Fruit fly (Drosophila melanogaster) whole organism, embryonic: Measurements from ENCODE around the gene Etfb.
A peak's percentile ranks its signal among the peaks of the same experiment; 100 is the strongest.

Source experiments
- Atf-2 ChIP-seq: fragments of 200-800 bp; sonication (Bioruptor generic); optimal IDR thresholded peaks from 2 replicates; lab custom pipeline; 2016; ENCODE audit warnings: missing biosample characterization, missing genetic modification characterization
- Atf3 ChIP-seq: fragments of 200-800 bp; sonication (Bioruptor generic); optimal IDR thresholded peaks from 3 replicates; lab custom pipeline; 2016; ENCODE audit warnings: missing biosample characterization, missing genetic modification characterization
- Bgb ChIP-seq: fragments of 200-800 bp; sonication (Bioruptor generic); IDR thresholded peaks from 2 replicates; pipeline ENCODE4 v1.3.6; 2022; ENCODE audit warnings: missing biosample characterization, missing genetic modification characterization; ENCODE audit not compliant: partially characterized antibody
- CG10267 ChIP-seq: fragments of 200-800 bp; sonication (Bioruptor generic); optimal IDR thresholded peaks from 2 replicates; lab custom pipeline; 2018; ENCODE audit warnings: missing biosample characterization, mild to moderate bottlenecking, missing genetic modification characterization, moderate library complexity
- CG11398 ChIP-seq: fragments of 200-800 bp; sonication (Bioruptor generic); optimal IDR thresholded peaks from 2 replicates; lab custom pipeline; 2016; ENCODE audit warnings: missing biosample characterization, missing genetic modification characterization
- CG12071 ChIP-seq: fragments of 200-800 bp; sonication (Bioruptor generic); optimal IDR thresholded peaks from 3 replicates; lab custom pipeline; 2018; ENCODE audit warnings: missing biosample characterization, mild to moderate bottlenecking, missing genetic modification characterization
- CG12155 ChIP-seq: fragments of 200-800 bp; sonication (Bioruptor generic); optimal IDR thresholded peaks from 3 replicates; lab custom pipeline; 2016; ENCODE audit warnings: missing biosample characterization, missing genetic modification characterization
- CG12391 ChIP-seq: fragments of 200-800 bp; sonication (Bioruptor generic); optimal IDR thresholded peaks from 3 replicates; lab custom pipeline; 2018; ENCODE audit warnings: missing biosample characterization, mild to moderate bottlenecking, missing genetic modification characterization, moderate library complexity
- CG12659 ChIP-seq: fragments of 200-800 bp; sonication (Bioruptor generic); optimal IDR thresholded peaks from 3 replicates; lab custom pipeline; 2017; ENCODE audit warnings: mild to moderate bottlenecking, missing biosample characterization, missing genetic modification reagents, missing genetic modification characterization
- CG12769 ChIP-seq: fragments of 200-800 bp; sonication (Bioruptor generic); optimal IDR thresholded peaks from 2 replicates; lab custom pipeline; 2019; ENCODE audit warnings: missing biosample characterization, mild to moderate bottlenecking, missing genetic modification characterization, moderate library complexity
- CG13287 ChIP-seq: fragments of 200-800 bp; sonication (Bioruptor generic); IDR thresholded peaks from 2 replicates; pipeline ENCODE4 v1.3.6; 2022; ENCODE audit warnings: missing biosample characterization, missing genetic modification characterization; ENCODE audit not compliant: partially characterized antibody
- CG15601 ChIP-seq: fragments of 200-800 bp; sonication (Bioruptor generic); optimal IDR thresholded peaks from 3 replicates; lab custom pipeline; 2019; ENCODE audit warnings: missing biosample characterization, mild to moderate bottlenecking, missing genetic modification characterization, moderate library complexity
- CG17359 ChIP-seq: fragments of 200-800 bp; sonication (Bioruptor generic); optimal IDR thresholded peaks from 3 replicates; lab custom pipeline; 2018; ENCODE audit warnings: missing biosample characterization, mild to moderate bottlenecking, missing genetic modification characterization, moderate library complexity
- CG1792 ChIP-seq: fragments of 200-800 bp; sonication (Bioruptor generic); optimal IDR thresholded peaks from 2 replicates; lab custom pipeline; 2016; ENCODE audit warnings: missing biosample characterization, missing genetic modification characterization
- CG1832 ChIP-seq: fragments of 200-800 bp; sonication (Bioruptor generic); optimal IDR thresholded peaks from 2 replicates; lab custom pipeline; 2017; ENCODE audit warnings: missing biosample characterization, mild to moderate bottlenecking, missing genetic modification characterization, inconsistent platforms
- CG2120 ChIP-seq: fragments of 200-800 bp; sonication (Bioruptor generic); optimal IDR thresholded peaks from 3 replicates; lab custom pipeline; 2016; ENCODE audit warnings: missing biosample characterization, missing genetic modification characterization
- CG2678 ChIP-seq: fragments of 200-800 bp; sonication (Bioruptor generic); optimal IDR thresholded peaks from 3 replicates; lab custom pipeline; 2019; ENCODE audit warnings: missing biosample characterization, mild to moderate bottlenecking, missing genetic modification characterization, moderate library complexity
- CG2712 ChIP-seq: fragments of 200-800 bp; optimal IDR thresholded peaks from 3 replicates; lab custom pipeline; 2019; ENCODE audit warnings: missing biosample characterization, mild to moderate bottlenecking, missing genetic modification characterization, moderate library complexity
- CG30020 ChIP-seq: fragments of 200-800 bp; optimal IDR thresholded peaks from 2 replicates; lab custom pipeline; 2019; ENCODE audit warnings: missing biosample characterization, mild to moderate bottlenecking, missing genetic modification characterization, moderate library complexity
- CG32532 ChIP-seq: fragments of 200-800 bp; sonication (Bioruptor generic); IDR thresholded peaks from 2 replicates; pipeline ENCODE4 v1.3.6; 2022; ENCODE audit warnings: missing biosample characterization, missing genetic modification characterization
- CG6791 ChIP-seq: fragments of 200-800 bp; sonication (Bioruptor generic); IDR thresholded peaks from 3 replicates; pipeline ENCODE4 v1.3.6; 2022; ENCODE audit warnings: missing biosample characterization, missing genetic modification characterization; ENCODE audit not compliant: partially characterized antibody
- CG6813 ChIP-seq: fragments of 200-800 bp; sonication (Bioruptor generic); optimal IDR thresholded peaks from 2 replicates; lab custom pipeline; 2017; ENCODE audit warnings: missing biosample characterization, missing genetic modification characterization, mild to moderate bottlenecking, moderate library complexity, missing genetic modification reagents
- CG7786 ChIP-seq: fragments of 200-800 bp; sonication (Bioruptor generic); optimal IDR thresholded peaks from 2 replicates; lab custom pipeline; 2016; ENCODE audit warnings: missing biosample characterization, missing genetic modification characterization
- CG9727 ChIP-seq: fragments of 200-800 bp; sonication (Bioruptor generic); optimal IDR thresholded peaks from 3 replicates; lab custom pipeline; 2017; ENCODE audit warnings: missing biosample characterization, mild to moderate bottlenecking, missing genetic modification characterization
- CG9876 ChIP-seq: fragments of 200-800 bp; sonication (Bioruptor generic); optimal IDR thresholded peaks from 2 replicates; lab custom pipeline; 2016; ENCODE audit warnings: missing biosample characterization, missing genetic modification characterization
- CrebB ChIP-seq: fragments of 200-800 bp; sonication (Bioruptor generic); optimal IDR thresholded peaks from 3 replicates; lab custom pipeline; 2018; ENCODE audit warnings: missing biosample characterization, mild to moderate bottlenecking, missing genetic modification characterization
- D19B ChIP-seq: fragments of 200-800 bp; sonication (Bioruptor generic); optimal IDR thresholded peaks from 2 replicates; lab custom pipeline; 2017; ENCODE audit warnings: missing biosample characterization, mild to moderate bottlenecking, missing genetic modification characterization
- Dfd ChIP-seq, 2 experiments: fragments of >200 bp; optimal IDR thresholded peaks; 2 replicates each; lab custom pipeline; 2017; ENCODE audit warnings: missing biosample characterization in 2 of 2, missing genetic modification characterization in 2 of 2
- Dll ChIP-seq: fragments of 200-800 bp; sonication (Bioruptor generic); IDR thresholded peaks from 4 replicates; pipeline ENCODE4 v1.3.6; 2022; ENCODE audit warnings: missing biosample characterization, missing genetic modification characterization; ENCODE audit not compliant: partially characterized antibody
- Drgx ChIP-seq: fragments of 200-800 bp; sonication (Bioruptor generic); IDR thresholded peaks from 2 replicates; pipeline ENCODE4 v1.3.6; 2022; ENCODE audit warnings: missing biosample characterization, missing genetic modification characterization
- Lhr ChIP-seq: fragments of 200-800 bp; sonication (Bioruptor generic); optimal IDR thresholded peaks from 3 replicates; lab custom pipeline; 2017; ENCODE audit warnings: mild to moderate bottlenecking, missing biosample characterization, missing genetic modification reagents, missing genetic modification characterization
- Myb ChIP-seq: fragments of 200-800 bp; sonication (Bioruptor generic); optimal IDR thresholded peaks from 2 replicates; lab custom pipeline; 2016; ENCODE audit warnings: missing biosample characterization, missing genetic modification characterization
- Nf-YB ChIP-seq: fragments of 200-800 bp; sonication (Bioruptor generic); optimal IDR thresholded peaks from 3 replicates; lab custom pipeline; 2019; ENCODE audit warnings: missing biosample characterization, mild to moderate bottlenecking, missing genetic modification characterization, moderate library complexity
- Ptx1 ChIP-seq: fragments of 200-800 bp; sonication (Bioruptor generic); IDR thresholded peaks from 2 replicates; pipeline ENCODE4 v1.3.6; 2022; ENCODE audit warnings: missing biosample characterization, missing genetic modification characterization
- Rx ChIP-seq: fragments of 200-800 bp; sonication (Bioruptor generic); IDR thresholded peaks from 2 replicates; pipeline ENCODE4 v1.3.6; 2022; ENCODE audit warnings: missing biosample characterization, missing genetic modification characterization
- Sin3A ChIP-seq: fragments of >200 bp; optimal IDR thresholded peaks from 2 replicates; lab custom pipeline; 2018
- Taf1 ChIP-seq: fragments of 200-800 bp; sonication (Bioruptor generic); IDR thresholded peaks from 2 replicates; pipeline ENCODE4 v1.3.6; 2022; ENCODE audit warnings: missing biosample characterization, missing genetic modification characterization
- ab ChIP-seq: fragments of 200-800 bp; sonication (Bioruptor generic); optimal IDR thresholded peaks from 2 replicates; lab custom pipeline; 2016; ENCODE audit warnings: missing biosample characterization, missing genetic modification characterization
- bowl ChIP-seq: fragments of 200-800 bp; sonication (Bioruptor generic); IDR thresholded peaks from 2 replicates; pipeline ENCODE4 v1.3.6; 2022; ENCODE audit warnings: missing biosample characterization, missing genetic modification characterization
- cas ChIP-seq: fragments of 200-800 bp; sonication (Bioruptor generic); IDR thresholded peaks from 2 replicates; pipeline ENCODE4 v1.3.6; 2022; ENCODE audit warnings: missing biosample characterization, missing genetic modification characterization
- chinmo ChIP-seq: fragments of 200-800 bp; sonication (Bioruptor generic); IDR thresholded peaks from 4 replicates; pipeline ENCODE4 v1.3.6; 2022; ENCODE audit warnings: missing biosample characterization, missing genetic modification characterization; ENCODE audit not compliant: partially characterized antibody
- exex ChIP-seq: fragments of 200-800 bp; sonication (Bioruptor generic); optimal IDR thresholded peaks from 4 replicates; lab custom pipeline; 2018; ENCODE audit warnings: missing biosample characterization, mild to moderate bottlenecking, missing genetic modification characterization, moderate library complexity
- grau ChIP-seq: fragments of 200-800 bp; optimal IDR thresholded peaks from 3 replicates; lab custom pipeline; 2019; ENCODE audit warnings: missing biosample characterization, mild to moderate bottlenecking, missing genetic modification characterization, moderate library complexity
- hb ChIP-seq: fragments of 200-800 bp; sonication (Bioruptor generic); IDR thresholded peaks from 3 replicates; pipeline ENCODE4 v1.3.6; 2022; ENCODE audit warnings: missing biosample characterization, missing genetic modification characterization; ENCODE audit not compliant: partially characterized antibody
- lbe ChIP-seq: fragments of 200-800 bp; sonication (Bioruptor generic); optimal IDR thresholded peaks from 2 replicates; lab custom pipeline; 2016; ENCODE audit warnings: missing biosample characterization, mild to moderate bottlenecking, missing genetic modification characterization
- nerfin-1 ChIP-seq: fragments of 200-800 bp; sonication (Bioruptor generic); optimal IDR thresholded peaks from 3 replicates; lab custom pipeline; 2019; ENCODE audit warnings: missing biosample characterization, mild to moderate bottlenecking, missing genetic modification characterization, moderate library complexity
- sens-2 ChIP-seq: fragments of 200-800 bp; sonication (Bioruptor generic); IDR thresholded peaks from 2 replicates; pipeline ENCODE4 v1.3.6; 2022; ENCODE audit warnings: missing biosample characterization, missing genetic modification characterization
- stc ChIP-seq: fragments of 200-800 bp; sonication (Bioruptor generic); IDR thresholded peaks from 2 replicates; pipeline ENCODE4 v1.3.6; 2022; ENCODE audit warnings: missing biosample characterization, missing genetic modification characterization
- tin ChIP-seq: fragments of 200-800 bp; sonication (Bioruptor generic); optimal IDR thresholded peaks from 3 replicates; lab custom pipeline; 2016; ENCODE audit warnings: missing biosample characterization, missing genetic modification characterization
- usp ChIP-seq: fragments of >200 bp; optimal IDR thresholded peaks from 2 replicates; lab custom pipeline; 2017; ENCODE audit warnings: missing biosample characterization, missing genetic modification characterization

Etfb gene

DNA sequence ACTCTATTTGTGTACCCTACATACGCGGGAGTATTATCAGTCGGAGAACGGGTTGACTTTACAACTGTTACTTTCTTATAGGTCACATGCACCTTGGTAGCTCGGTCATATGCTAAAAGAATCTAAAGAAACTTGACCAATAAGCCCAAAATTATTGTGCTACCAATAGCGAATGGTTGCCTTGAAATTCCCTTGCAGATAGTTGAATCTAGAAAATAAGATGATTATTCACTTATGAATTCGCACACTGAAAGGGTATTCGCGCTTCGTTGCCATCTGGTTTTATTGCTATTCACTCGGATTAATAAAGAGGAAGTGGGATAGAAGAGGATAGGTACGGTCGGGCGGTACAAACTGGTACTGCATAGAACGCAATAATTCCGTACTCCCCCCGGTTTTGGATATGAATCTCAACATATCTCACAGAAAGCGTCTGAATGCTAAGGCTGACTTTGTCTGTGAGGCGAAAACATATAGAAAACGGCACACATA is 28.9 kb downstream of the Etfb start (continued):
- TF ChIP-seq CG15601 (tag; lab: Kevin White, UChicago) (peak; percentile 18), Drgx (GFP tag; lab: Robert Waterston, UW) (peak; percentile 71), CG7786 (GFP tag; lab: Kevin White, UChicago) (peak; percentile 92), Atf-2 (peak; percentile 75), sens-2 (GFP tag; lab: Robert Waterston, UW) (no peak), chinmo (GFP tag; lab: Robert Waterston, UW) (no peak), Atf3 (GFP tag; lab: Kevin White, UChicago) (peak; percentile 42), CG13287 (no peak), CG6813 (peak; percentile 63), ab (peak; percentile 49), lbe (no peak), CrebB (peak; percentile 70), CG2120 (GFP tag; lab: Kevin White, UChicago) (peak; percentile 92), hb (GFP tag; lab: Robert Waterston, UW) (no peak), CG32532 (peak; percentile 82), cas (GFP tag; lab: Robert Waterston, UW) (peak; percentile 61), CG30020 (no peak), Myb (GFP tag; lab: Kevin White, UChicago) (peak; percentile 56), CG9727 (peak; percentile 76), Taf1 (GFP tag; lab: Robert Waterston, UW) (peak; percentile 80; the same call in 1 of the 2 replicates), CG12391 (tag; lab: Kevin White, UChicago) (peak; percentile 79), Ptx1 (peak; percentile 78), usp (no peak), CG1792 (GFP tag; lab: Kevin White, UChicago) (peak; percentile 53), D19B (peak; percentile 87), CG1832 (no peak), CG2678 (tag; lab: Kevin White, UChicago) (peak; percentile 84), Bgb (no peak), CG12155 (GFP tag; lab: Kevin White, UChicago) (peak; percentile 88), Rx (GFP tag; lab: Robert Waterston, UW) (peak; percentile 31; the same call in 1 of the 2 replicates), CG17359 (tag; lab: Kevin White, UChicago) (peak; percentile 57), Sin3A (lab: Kevin White, UChicago) (no peak), exex (tag; lab: Kevin White, UChicago) (peak; percentile 65), CG12659 (GFP tag; lab: Kevin White, UChicago) (peak; percentile 76), CG11398 (GFP tag; lab: Kevin White, UChicago) (peak; percentile 68), bowl (GFP tag; lab: Robert Waterston, UW) (no peak), CG10267 (tag; lab: Kevin White, UChicago) (no peak), nerfin-1 (tag; lab: Kevin White, UChicago) (no peak), CG9876 (no peak), CG2712 (tag; lab: Kevin White, UChicago) (peak; percentile 53), CG12071 (GFP tag; lab: Kevin White, UChicago) (peak; percentile 70), Dll (GFP tag; lab: Robert Waterston, UW) (no peak), tin (GFP tag; lab: Kevin White, UChicago) (peak; percentile 68), Dfd (GFP tag; optimal IDR thresholded peaks at IDR 0.05; lab: Kevin White, UChicago) (no peak), CG12769 (peak; percentile 90), Lhr (no peak), CG6791 (GFP tag; lab: Robert Waterston, UW) (no peak), Nf-YB (GFP tag; lab: Kevin White, UChicago) (peak; percentile 54), stc (GFP tag; lab: Robert Waterston, UW) (peak; percentile 60; the same call in 1 of the 2 replicates), grau (tag; lab: Kevin White, UChicago) (peak; percentile 87)
